Worm (Caenorhabditis elegans): Measurements from ENCODE around the gene C02F5.14.

DNA sequence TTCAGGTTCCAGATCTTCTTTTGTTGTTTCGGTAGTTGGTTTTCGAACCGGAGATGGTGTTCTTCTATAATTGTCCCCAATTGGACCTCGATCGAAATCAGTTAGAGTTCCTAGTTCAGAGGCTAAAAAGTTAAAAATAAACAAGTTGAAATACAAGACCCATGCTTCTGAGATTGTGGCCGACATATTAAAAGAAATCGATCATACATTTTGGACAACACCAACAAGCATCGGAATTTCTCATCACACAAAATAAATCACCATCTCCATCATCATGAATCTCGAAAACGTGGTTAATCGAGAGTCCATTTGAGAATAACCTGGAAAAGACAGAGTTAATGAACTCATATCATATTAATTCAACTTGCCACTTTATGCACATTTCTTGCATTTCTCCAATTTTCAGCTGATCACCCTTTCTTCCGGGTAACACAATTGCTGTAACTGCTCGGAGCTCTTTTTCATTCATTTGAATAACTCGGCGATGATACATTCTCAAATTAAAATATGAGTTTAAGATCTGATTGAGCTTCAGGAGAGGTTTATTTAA, 36.4 kb upstream of the C02F5.14 start, which contains the start of the genes mps-4 and F09G8.10:
- TF ChIP-seq B0310.2 (tag; optimal IDR thresholded peaks at IDR 0.05) (no peak), hmbx-1 (tag; optimal IDR thresholded peaks at IDR 0.05) (no peak), ceh-13 (GFP tag; optimal IDR thresholded peaks at IDR 0.05) (no peak), flt-1 (GFP tag; IDR thresholded peaks at IDR 0.05) (no peak), ceh-36 (tag; optimal IDR thresholded peaks at IDR 0.05) (no peak), ama-1 (optimal IDR thresholded peaks at IDR 0.05) (no peak), hnd-1 (tag; optimal IDR thresholded peaks at IDR 0.05) (no peak), hmg-4 (GFP tag; optimal IDR thresholded peaks at IDR 0.05) (no peak), tbx-11 (GFP tag; IDR thresholded peaks at IDR 0.05) (no peak), tra-4 (tag; optimal IDR thresholded peaks at IDR 0.05) (no peak), sea-1 (GFP tag; conservative IDR thresholded peaks at IDR 0.05) (no peak), aly-1 (tag; optimal IDR thresholded peaks at IDR 0.05) (no peak), pes-1 (GFP tag; IDR thresholded peaks at IDR 0.05) (no peak)
